Worm (Caenorhabditis elegans) whole organism, early embryonic: Measurements from ENCODE around the gene mrps-18B.
A peak's percentile ranks its signal among the peaks of the same experiment; 100 is the strongest.

Source experiments
- B0310.2 ChIP-seq: sonication (generic microtip); optimal IDR thresholded peaks from 2 replicates; lab custom pipeline; 2016; ENCODE audit warnings: mild to moderate bottlenecking, missing genetic modification characterization, missing compliant biosample characterization
- F13C5.2 ChIP-seq: sonication (generic microtip); optimal IDR thresholded peaks from 2 replicates; lab custom pipeline; 2017; ENCODE audit warnings: mild to moderate bottlenecking, missing genetic modification characterization, inconsistent platforms, missing compliant biosample characterization
- aly-1 ChIP-seq: sonication (generic microtip); optimal IDR thresholded peaks from 2 replicates; lab custom pipeline; 2016; ENCODE audit warnings: missing genetic modification characterization, missing compliant biosample characterization
- ama-1 ChIP-seq: fragments of 150-350 bp; optimal IDR thresholded peaks from 2 replicates; lab custom pipeline; 2014
- ceh-13 ChIP-seq: fragments of 200-800 bp; sonication (Bioruptor generic); optimal IDR thresholded peaks from 2 replicates; lab custom pipeline; 2018; ENCODE audit warnings: mild to moderate bottlenecking, missing genetic modification characterization, missing compliant biosample characterization
- ceh-36 ChIP-seq: sonication (generic microtip); optimal IDR thresholded peaks from 2 replicates; lab custom pipeline; 2016; ENCODE audit warnings: missing genetic modification characterization, inconsistent platforms, missing compliant biosample characterization
- ets-7 ChIP-seq: sonication (generic microtip); optimal IDR thresholded peaks from 2 replicates; lab custom pipeline; 2016; ENCODE audit warnings: missing genotype, missing genetic modification characterization, missing compliant biosample characterization
- flt-1 ChIP-seq: fragments of 200-800 bp; sonication (Bioruptor generic); IDR thresholded peaks from 2 replicates; pipeline ENCODE4 v1.3.6; 2022; ENCODE audit warnings: missing genetic modification characterization, missing compliant biosample characterization
- hmbx-1 ChIP-seq: sonication (generic microtip); optimal IDR thresholded peaks from 2 replicates; lab custom pipeline; 2016; ENCODE audit warnings: mild to moderate bottlenecking, missing genetic modification characterization, missing compliant biosample characterization
- hmg-4 ChIP-seq: fragments of 200-800 bp; sonication (Bioruptor generic); optimal IDR thresholded peaks from 2 replicates; lab custom pipeline; 2018; ENCODE audit warnings: mild to moderate bottlenecking, missing genetic modification characterization, missing compliant biosample characterization
- hnd-1 ChIP-seq: sonication (generic microtip); optimal IDR thresholded peaks from 2 replicates; lab custom pipeline; 2016; ENCODE audit warnings: missing genetic modification characterization, missing compliant biosample characterization
- pes-1 ChIP-seq: fragments of 200-800 bp; sonication (Bioruptor generic); IDR thresholded peaks from 2 replicates; pipeline ENCODE4 v1.3.6; 2022; ENCODE audit warnings: missing genetic modification reagents, missing genetic modification characterization, missing compliant biosample characterization
- scrt-1 ChIP-seq: fragments of 200-800 bp; sonication (Bioruptor generic); IDR thresholded peaks from 2 replicates; pipeline ENCODE4 v1.3.6; 2022; ENCODE audit warnings: missing genetic modification characterization, missing compliant biosample characterization
- sea-1 ChIP-seq: fragments of 200-800 bp; sonication (Bioruptor generic); conservative IDR thresholded peaks from 2 replicates; pipeline ENCODE4 v1.3.6; 2022; ENCODE audit warnings: missing genetic modification characterization, missing compliant biosample characterization
- tbx-11 ChIP-seq: fragments of 200-800 bp; sonication (Bioruptor generic); IDR thresholded peaks from 2 replicates; pipeline ENCODE4 v1.3.6; 2022; ENCODE audit warnings: missing genetic modification characterization, missing compliant biosample characterization
- tbx-37 ChIP-seq: fragments of 200-800 bp; sonication (Bioruptor generic); conservative IDR thresholded peaks from 2 replicates; pipeline ENCODE4 v1.3.6; 2022; ENCODE audit warnings: missing genetic modification reagents, missing genetic modification characterization, missing compliant biosample characterization
- tra-4 ChIP-seq: sonication (generic microtip); optimal IDR thresholded peaks from 2 replicates; lab custom pipeline; 2017; ENCODE audit warnings: missing genetic modification characterization, missing compliant biosample characterization

The mrps-18B gene

DNA sequence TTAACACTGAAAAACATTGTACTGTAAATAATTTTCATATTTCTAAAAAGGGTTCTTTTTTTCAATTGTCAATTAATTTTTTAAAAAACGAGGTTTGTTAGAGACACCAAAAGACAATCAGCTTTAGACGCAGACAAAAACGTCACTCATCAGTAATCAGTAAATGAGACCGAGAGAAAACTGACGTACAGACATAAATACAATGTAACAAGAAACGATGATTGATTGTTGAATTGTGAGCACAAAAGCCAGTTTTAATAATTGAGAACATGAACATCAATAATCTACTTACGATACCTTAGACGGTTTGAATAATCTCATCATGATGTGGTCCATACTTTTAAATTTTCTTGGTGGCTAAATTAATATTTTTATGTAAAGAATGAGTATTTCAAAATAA is 18.7 kb upstream of the mrps-18B start:
- TF ChIP-seq B0310.2 (tag; lab: Kevin White, UChicago): no peak
- TF ChIP-seq hmbx-1: no peak
- TF ChIP-seq aly-1: no peak
- no peak for TF ChIP-seq tra-4 (tag; lab: Kevin White, UChicago)
- TF ChIP-seq ceh-13: no peak
- no peak for TF ChIP-seq flt-1
- TF ChIP-seq tbx-11: no peak
- no peak for TF ChIP-seq ets-7 (tag; lab: Kevin White, UChicago)
- TF ChIP-seq ama-1 (lab: Kevin White, UChicago): no peak
- no peak for TF ChIP-seq pes-1 (GFP tag; lab: Robert Waterston, UW)
- no peak for TF ChIP-seq scrt-1 (GFP tag; lab: Robert Waterston, UW)
- TF ChIP-seq ceh-36 (tag; lab: Kevin White, UChicago): no peak
- no peak for TF ChIP-seq sea-1
- no peak for TF ChIP-seq hnd-1 (tag; lab: Kevin White, UChicago)
- TF ChIP-seq F13C5.2 (tag; lab: Kevin White, UChicago): no peak
- no peak for TF ChIP-seq tbx-37 (GFP tag; lab: Robert Waterston, UW)
- no peak for TF ChIP-seq hmg-4

DNA sequence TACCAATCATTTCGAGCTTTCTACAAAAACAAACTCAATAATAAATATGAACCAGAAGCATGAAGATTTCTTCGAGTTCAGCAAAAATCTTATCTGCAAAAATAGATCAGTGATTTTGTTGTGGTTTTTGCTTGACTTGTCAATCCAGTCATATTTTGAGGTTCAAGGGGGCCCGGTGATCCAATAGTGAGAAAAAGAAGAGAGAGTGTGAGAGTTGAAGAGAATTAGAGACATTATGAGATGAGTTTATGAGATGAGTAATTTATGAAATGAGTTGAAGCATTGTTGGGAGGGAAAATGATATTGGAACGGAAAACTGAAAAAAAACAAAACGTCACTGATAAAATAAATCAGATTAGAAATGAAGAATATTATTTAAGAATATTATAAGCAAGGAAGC is 16.5 kb upstream of the mrps-18B start, which contains the start of gene T13H5.1:
TSS of gene T13H5.1 (minus strand) at position 101 of the 400 bp plus-strand sequence.
- no peak for TF ChIP-seq F13C5.2 (tag; lab: Kevin White, UChicago)
- TF ChIP-seq B0310.2 (tag; lab: Kevin White, UChicago): no peak
- TF ChIP-seq ceh-13: no peak
- TF ChIP-seq tbx-11: no peak
- no peak for TF ChIP-seq hnd-1 (tag; lab: Kevin White, UChicago)
- no peak for TF ChIP-seq tbx-37 (GFP tag; lab: Robert Waterston, UW)
- TF ChIP-seq flt-1: no peak
- no peak for TF ChIP-seq hmg-4
- TF ChIP-seq ets-7 (tag; lab: Kevin White, UChicago): no peak
- no peak for TF ChIP-seq ama-1 (lab: Kevin White, UChicago)
- TF ChIP-seq pes-1 (GFP tag; lab: Robert Waterston, UW): no peak
- TF ChIP-seq sea-1: no peak
- TF ChIP-seq aly-1: no peak
- TF ChIP-seq tra-4 (tag; lab: Kevin White, UChicago): no peak
- TF ChIP-seq ceh-36 (tag; lab: Kevin White, UChicago): no peak
- no peak for TF ChIP-seq hmbx-1
- no peak for TF ChIP-seq scrt-1 (GFP tag; lab: Robert Waterston, UW)

DNA sequence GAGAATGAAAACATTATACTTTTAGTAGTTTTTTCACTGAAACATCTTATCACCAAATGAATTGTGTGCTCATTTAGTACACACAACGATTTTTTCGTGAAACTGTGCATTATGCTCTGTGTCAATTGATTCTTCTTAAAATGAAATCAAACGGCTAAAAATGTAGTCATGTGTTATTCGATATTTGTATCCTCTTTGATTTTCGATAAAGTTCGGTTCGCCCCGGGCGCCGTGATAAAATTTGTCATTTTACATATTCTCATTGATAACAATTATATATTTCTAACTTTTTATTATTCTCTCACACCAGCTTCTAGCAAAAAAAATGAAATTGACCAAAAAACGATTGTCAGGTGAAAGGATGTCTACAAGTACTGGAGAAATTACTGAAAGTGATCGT is 10.8 kb upstream of the mrps-18B start, which contains the start of gene ctg-2:
TSS of gene ctg-2 (plus strand) at position 326 of the 400 bp plus-strand sequence.
- no peak for TF ChIP-seq ceh-13
- TF ChIP-seq scrt-1 (GFP tag; lab: Robert Waterston, UW): no peak
- no peak for TF ChIP-seq ets-7 (tag; lab: Kevin White, UChicago)
- TF ChIP-seq tbx-11: no peak
- no peak for TF ChIP-seq hnd-1 (tag; lab: Kevin White, UChicago)
- TF ChIP-seq ceh-36 (tag; lab: Kevin White, UChicago): no peak
- TF ChIP-seq hmbx-1: no peak
- TF ChIP-seq aly-1: no peak
- TF ChIP-seq ama-1 (lab: Kevin White, UChicago): no peak
- TF ChIP-seq flt-1: no peak
- TF ChIP-seq hmg-4: no peak
- no peak for TF ChIP-seq F13C5.2 (tag; lab: Kevin White, UChicago)
- no peak for TF ChIP-seq pes-1 (GFP tag; lab: Robert Waterston, UW)

DNA sequence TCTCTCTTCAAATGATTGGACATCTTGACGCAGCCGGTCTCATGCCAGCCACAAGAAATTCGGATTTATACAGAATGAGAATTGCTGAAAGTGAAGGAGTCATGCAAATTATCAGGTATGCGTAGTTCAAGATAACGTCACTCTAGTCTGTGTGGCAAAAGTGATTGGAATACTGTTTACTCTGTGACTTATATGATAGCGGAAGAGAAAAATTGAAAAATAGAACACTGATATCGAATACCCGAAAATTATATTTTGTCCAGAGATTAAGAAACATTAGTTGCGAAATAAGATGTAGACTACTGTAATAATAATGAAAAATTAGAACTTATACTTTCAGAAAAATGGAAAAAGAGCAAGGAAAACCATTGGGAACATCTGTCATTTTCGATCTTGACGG is 10.0 kb upstream of the mrps-18B start:
- TF ChIP-seq hnd-1 (tag; lab: Kevin White, UChicago) (no peak), pes-1 (GFP tag; lab: Robert Waterston, UW) (no peak), ets-7 (tag; lab: Kevin White, UChicago) (no peak), hmbx-1 (no peak), ama-1 (lab: Kevin White, UChicago) (no peak), ceh-13 (no peak), tra-4 (tag; lab: Kevin White, UChicago) (no peak), flt-1 (no peak)

DNA sequence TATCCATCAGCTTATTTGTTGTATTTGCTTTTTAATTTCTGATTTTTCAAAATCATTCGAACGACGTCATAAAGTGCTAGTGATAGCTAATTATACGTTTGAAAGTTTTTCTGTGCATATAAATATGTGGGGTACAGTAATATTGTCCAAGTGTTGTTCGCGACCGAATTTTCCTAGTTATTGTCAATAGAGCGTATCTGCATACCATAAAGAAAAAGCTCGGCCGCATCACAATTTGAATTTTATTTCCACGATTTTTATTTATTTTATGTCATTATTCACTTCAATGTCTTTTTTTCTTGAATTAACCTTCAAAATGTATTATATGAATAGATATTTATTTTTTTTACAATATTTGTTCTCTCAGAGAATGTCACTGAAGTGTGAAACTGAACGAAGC is 8.7 kb upstream of the mrps-18B start, which contains the start of gene rnh-2:
TSS of gene rnh-2 (plus strand) at position 368 of the 400 bp plus-strand sequence.
- TF ChIP-seq ceh-36 (tag; lab: Kevin White, UChicago): no peak
- TF ChIP-seq hnd-1 (tag; lab: Kevin White, UChicago): no peak
- 0 out of 2 replicates have a peak, but pooled peaks have one; percentile 31 for TF ChIP-seq flt-1
- TF ChIP-seq scrt-1 (GFP tag; lab: Robert Waterston, UW): no peak
- no peak for TF ChIP-seq hmg-4
- no peak for TF ChIP-seq pes-1 (GFP tag; lab: Robert Waterston, UW)
- no peak for TF ChIP-seq hmbx-1
- peak; percentile 5 for TF ChIP-seq F13C5.2 (tag; lab: Kevin White, UChicago)
- no peak for TF ChIP-seq tra-4 (tag; lab: Kevin White, UChicago)
- TF ChIP-seq tbx-37 (GFP tag; lab: Robert Waterston, UW): peak; percentile 46; the same call in 1 of the 2 replicates
- no peak for TF ChIP-seq aly-1
- no peak for TF ChIP-seq ama-1 (lab: Kevin White, UChicago)
- TF ChIP-seq sea-1: no peak
- TF ChIP-seq ceh-13: no peak
- TF ChIP-seq tbx-11: no peak
- no peak for TF ChIP-seq ets-7 (tag; lab: Kevin White, UChicago)
- TF ChIP-seq B0310.2 (tag; lab: Kevin White, UChicago): no peak

DNA sequence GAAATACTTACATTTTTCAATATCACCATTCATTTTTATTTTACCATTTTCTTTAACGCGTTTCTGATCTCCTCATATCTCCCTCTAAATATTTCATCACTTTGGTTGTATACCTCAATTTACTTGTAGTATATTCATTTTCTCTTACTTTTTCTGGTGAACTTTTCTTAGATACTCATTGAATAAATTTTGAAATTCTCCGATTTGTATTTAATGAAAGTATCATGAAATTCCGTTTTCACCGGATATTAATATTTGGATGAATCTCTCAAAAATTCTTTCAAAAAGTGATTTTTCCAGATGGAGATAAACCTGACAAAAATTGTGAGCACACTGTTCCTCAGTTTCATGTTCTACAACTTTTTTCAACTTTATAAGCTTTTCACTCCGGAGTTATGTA is 7.3 kb upstream of the mrps-18B start, which contains the start of gene T13H5.8:
TSS of gene T13H5.8 (plus strand) at position 301 of the 400 bp plus-strand sequence.
- TF ChIP-seq scrt-1 (GFP tag; lab: Robert Waterston, UW) (no peak), hmg-4 (no peak), tbx-37 (GFP tag; lab: Robert Waterston, UW) (no peak), tbx-11 (no peak), aly-1 (no peak), F13C5.2 (tag; lab: Kevin White, UChicago) (no peak), hmbx-1 (no peak), ceh-36 (tag; lab: Kevin White, UChicago) (no peak), tra-4 (tag; lab: Kevin White, UChicago) (no peak), ceh-13 (no peak)

DNA sequence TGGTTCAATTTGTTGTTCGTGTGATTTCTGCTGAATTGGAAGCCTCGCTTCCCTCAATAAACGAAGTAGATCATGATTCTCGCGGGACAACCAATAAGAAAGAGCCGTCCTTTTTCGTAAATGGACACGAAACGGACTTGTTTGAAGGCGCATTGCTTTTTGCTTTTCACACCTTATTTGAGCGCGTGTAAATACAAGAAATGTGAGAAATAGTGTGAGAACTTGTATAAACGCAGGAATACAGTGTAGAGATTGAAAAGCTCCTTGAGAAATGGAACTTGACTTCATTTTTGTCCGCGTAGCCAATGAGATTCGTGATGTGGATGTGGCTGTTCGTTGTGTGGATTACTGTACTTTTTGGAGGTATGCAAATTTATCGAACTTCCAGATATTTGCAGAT is 4.9 kb upstream of the mrps-18B start, which contains the start of gene cht-2:
TSS of gene cht-2 (plus strand) at position 301 of the 400 bp plus-strand sequence.
- TF ChIP-seq hmg-4 (no peak), B0310.2 (tag; lab: Kevin White, UChicago) (no peak), ets-7 (tag; lab: Kevin White, UChicago) (no peak), sea-1 (no peak), scrt-1 (GFP tag; lab: Robert Waterston, UW) (no peak), aly-1 (no peak), ceh-13 (no peak), ama-1 (lab: Kevin White, UChicago) (no peak), hnd-1 (tag; lab: Kevin White, UChicago) (no peak), hmbx-1 (no peak), tra-4 (tag; lab: Kevin White, UChicago) (no peak), tbx-37 (GFP tag; lab: Robert Waterston, UW) (no peak), tbx-11 (no peak), flt-1 (no peak), pes-1 (GFP tag; lab: Robert Waterston, UW) (no peak), ceh-36 (tag; lab: Kevin White, UChicago) (no peak), F13C5.2 (tag; lab: Kevin White, UChicago) (no peak)
